Worm (Caenorhabditis elegans): ENCODE measurements around the gene ttbk-8.2.
A peak's percentile ranks its signal among the peaks of the same experiment; 100 is the strongest.

ttbk-8.2 gene

ce11 chrIV:5665353-5665918 is 33.7 kb downstream of the ttbk-8.2 start (continued):
- TF ChIP-seq zim-3 (tag; optimal IDR thresholded peaks at IDR 0.05) = no peak
- no peak for TF ChIP-seq hrde-1 (tag; optimal IDR thresholded peaks at IDR 0.05; ENCODE audit: borderline replicate concordance)
- TF ChIP-seq F52B5.7 (tag; optimal IDR thresholded peaks at IDR 0.05) = no peak
- no peak for TF ChIP-seq F55B11.4 (tag; optimal IDR thresholded peaks at IDR 0.05; ENCODE audit: borderline replicate concordance, insufficient read depth)
- no peak for TF ChIP-seq fkh-3 (tag; optimal IDR thresholded peaks at IDR 0.05)
- TF ChIP-seq nfya-2 (GFP tag; IDR thresholded peaks at IDR 0.05) = no peak
- TF ChIP-seq lsl-1 (GFP tag; optimal IDR thresholded peaks at IDR 0.05) = no peak
- no peak for TF ChIP-seq mes-4 (tag; optimal IDR thresholded peaks at IDR 0.05)
- no peak for TF ChIP-seq egl-18 (GFP tag; IDR thresholded peaks at IDR 0.05)
- no peak for TF ChIP-seq mel-28 (tag; optimal IDR thresholded peaks at IDR 0.05; ENCODE audit: borderline replicate concordance)
- no peak for TF ChIP-seq ztf-18 (tag; optimal IDR thresholded peaks at IDR 0.05)
- no peak for TF ChIP-seq rcor-1 (GFP tag; IDR thresholded peaks at IDR 0.05)
- no peak for TF ChIP-seq ceh-91 (GFP tag; IDR thresholded peaks at IDR 0.05)
- TF ChIP-seq zfh-2 (GFP tag; conservative IDR thresholded peaks at IDR 0.05) = no peak
- no peak for TF ChIP-seq T07F8.4 (tag; optimal IDR thresholded peaks at IDR 0.05)
- no peak for TF ChIP-seq Y67H2A.10 (GFP tag; conservative IDR thresholded peaks at IDR 0.05)
- no peak for TF ChIP-seq ztf-25 (GFP tag; IDR thresholded peaks at IDR 0.05)
- TF ChIP-seq cebp-1 (GFP tag; IDR thresholded peaks at IDR 0.05) = peak; percentile 96
- TF ChIP-seq cebp-1 (tag; optimal IDR thresholded peaks at IDR 0.05) = peak; percentile 98
- TF ChIP-seq madf-6 (GFP tag; IDR thresholded peaks at IDR 0.05) = no peak
- TF ChIP-seq K12H6.12 (tag; optimal IDR thresholded peaks at IDR 0.05) = peak; percentile 46
- TF ChIP-seq mxl-1 (tag; optimal IDR thresholded peaks at IDR 0.05) = no peak
- no peak for TF ChIP-seq B0035.1 (tag; optimal IDR thresholded peaks at IDR 0.05)
- no peak for TF ChIP-seq lag-1 (GFP tag; IDR thresholded peaks at IDR 0.05)
- no peak for TF ChIP-seq F57C9.4 (tag; optimal IDR thresholded peaks at IDR 0.05)
- no peak for TF ChIP-seq Y53G8AR.9 (GFP tag; conservative IDR thresholded peaks at IDR 0.05)
- TF ChIP-seq xnd-1 (tag; optimal IDR thresholded peaks at IDR 0.05) = no peak
- TF ChIP-seq F49E8.2 (tag; optimal IDR thresholded peaks at IDR 0.05; ENCODE audit: insufficient read depth) = no peak
- no peak for TF ChIP-seq die-1 (tag; optimal IDR thresholded peaks at IDR 0.05)
- no peak for TF ChIP-seq F57A8.1 (GFP tag; optimal IDR thresholded peaks at IDR 0.05)

ce11 chrIV:5666115-5667028 is 34.6 kb downstream of the ttbk-8.2 start:
- TF ChIP-seq nhr-80 (tag; optimal IDR thresholded peaks at IDR 0.05) (peak; percentile 19), F33H1.4 (GFP tag; IDR thresholded peaks at IDR 0.05) (peak; percentile 34; the same call in 1 of the 2 replicates), snpc-4 (GFP tag; optimal IDR thresholded peaks at IDR 0.05) (peak; percentile 70), snpc-4 (tag; optimal IDR thresholded peaks at IDR 0.05) (peak in 3 of 4 experiments; percentile 87 to 92 (median 90)), lsl-1 (GFP tag; optimal IDR thresholded peaks at IDR 0.05) (peak; percentile 87), akir-1 (GFP tag; optimal IDR thresholded peaks at IDR 0.05) (no peak), hmg-1.2 (GFP tag; IDR thresholded peaks at IDR 0.05) (peak; percentile 32; the same call in 1 of the 2 replicates), hsf-1 (GFP tag; IDR thresholded peaks at IDR 0.05) (peak; percentile 5; the same call in 1 of the 2 replicates), lin-35 (GFP tag; optimal IDR thresholded peaks at IDR 0.05) (peak in 1 of 3 experiments; percentile 9), lin-54 (GFP tag; optimal IDR thresholded peaks at IDR 0.05) (peak; percentile 73), efl-1 (GFP tag; optimal IDR thresholded peaks at IDR 0.05) (peak; percentile 76), madf-8 (GFP tag; conservative IDR thresholded peaks at IDR 0.05) (peak; percentile 71), madf-6 (GFP tag; IDR thresholded peaks at IDR 0.05) (peak; percentile 89), snpc-1.3 (tag; optimal IDR thresholded peaks at IDR 0.05; ENCODE audit: insufficient read depth) (peak; percentile 47), xnd-1 (tag; optimal IDR thresholded peaks at IDR 0.05) (peak; percentile 74), attf-6 (GFP tag; IDR thresholded peaks at IDR 0.05) (no peak), rpc-1 (optimal IDR thresholded peaks at IDR 0.05) (no peak), rpc-1 (tag; optimal IDR thresholded peaks at IDR 0.05) (no peak), dox-1 (GFP tag; IDR thresholded peaks at IDR 0.05) (peak; percentile 30; the same call in 1 of the 2 replicates), D2030.7 (GFP tag; IDR thresholded peaks at IDR 0.05) (peak; percentile 78)
